Fruit fly (Drosophila melanogaster) whole organism: ENCODE data around the gene CG14424.

Experiments
- CG8478 ChIP-seq: fragments of >200 bp; optimal IDR thresholded peaks from 2 replicates; lab custom pipeline; 2018; ENCODE audit warnings: inconsistent platforms
- Dll ChIP-seq: fragments of >200 bp; optimal IDR thresholded peaks from 2 replicates; lab custom pipeline; 2017
- EcR ChIP-seq, 2 experiments: fragments of >200 bp; optimal IDR thresholded peaks; 2 replicates each; lab custom pipeline; 2017; ENCODE audit warnings: missing biosample characterization in 2 of 2, missing genetic modification characterization in 2 of 2, missing genetic modification reagents in 2 of 2
- psq ChIP-seq: fragments of >200 bp; optimal IDR thresholded peaks from 2 replicates; lab custom pipeline; 2017

DNA sequence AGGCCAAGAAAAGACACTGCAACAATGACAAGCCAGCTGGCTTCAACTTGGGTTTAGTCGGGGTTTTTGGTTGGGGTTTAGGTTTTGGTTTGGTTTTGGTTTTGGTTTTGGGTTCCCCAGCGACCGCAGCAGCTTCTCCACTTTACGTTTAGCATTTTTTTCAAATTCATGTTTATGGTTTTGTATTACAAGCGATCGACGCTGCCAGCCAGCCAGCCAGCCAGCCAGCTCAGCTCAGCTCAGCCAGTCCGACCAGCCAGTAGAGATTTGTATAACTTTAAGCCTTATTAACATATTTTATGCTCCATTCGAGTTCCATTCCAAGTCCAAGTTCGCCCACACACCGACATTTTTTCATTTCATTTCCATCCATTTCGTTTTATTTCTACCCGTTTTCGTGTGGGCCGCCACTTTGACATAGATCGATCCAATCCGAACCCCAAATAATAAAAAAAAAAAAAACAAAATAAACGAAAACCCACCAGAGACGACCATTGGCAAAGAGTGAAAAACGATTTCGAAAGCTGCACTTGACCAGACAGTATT is 36.8 kb upstream of the CG14424 start:
- TF ChIP-seq CG8478 (lab: Kevin White, UChicago) = no peak
- TF ChIP-seq EcR (GFP tag; optimal IDR thresholded peaks at IDR 0.05; lab: Kevin White, UChicago) = no peak
- TF ChIP-seq psq (lab: Kevin White, UChicago) = no peak
- TF ChIP-seq Dll = no peak
